Worm (Caenorhabditis elegans) whole organism, late embryonic: ENCODE measurements around the gene clec-191.

ENCODE experiments used
- F13H6.1 ChIP-seq: sonication (generic microtip); optimal IDR thresholded peaks from 2 replicates; lab custom pipeline; 2016; ENCODE audit warnings: missing genetic modification characterization, missing compliant biosample characterization
- ama-1 ChIP-seq: fragments of 150-350 bp; optimal IDR thresholded peaks from 2 replicates; lab custom pipeline; 2014
- ceh-14 ChIP-seq: sonication (generic microtip); optimal IDR thresholded peaks from 2 replicates; lab custom pipeline; 2016; ENCODE audit warnings: missing genotype, missing genetic modification characterization, missing compliant biosample characterization
- ceh-6 ChIP-seq: fragments of 200-800 bp; sonication (Bioruptor generic); optimal IDR thresholded peaks from 2 replicates; lab custom pipeline; 2018; ENCODE audit warnings: mild to moderate bottlenecking, missing genetic modification characterization, missing compliant biosample characterization
- dmd-4 ChIP-seq: sonication (generic microtip); optimal IDR thresholded peaks from 2 replicates; lab custom pipeline; 2016; ENCODE audit warnings: borderline replicate concordance, missing genetic modification characterization, missing compliant biosample characterization
- elt-2 ChIP-seq: sonication (generic microtip); optimal IDR thresholded peaks from 2 replicates; lab custom pipeline; 2016; ENCODE audit warnings: missing genetic modification reagents, missing genetic modification characterization, missing compliant biosample characterization
- nhr-11 ChIP-seq: fragments of 150-350 bp; optimal IDR thresholded peaks from 2 replicates; lab custom pipeline; 2014; ENCODE audit warnings: missing biosample characterization, missing genetic modification characterization
- pag-3 ChIP-seq: sonication (generic microtip); optimal IDR thresholded peaks from 2 replicates; lab custom pipeline; 2016; ENCODE audit warnings: missing compliant biosample characterization, missing genetic modification characterization, borderline replicate concordance
- pqm-1 ChIP-seq: sonication (generic microtip); optimal IDR thresholded peaks from 2 replicates; lab custom pipeline; 2016; ENCODE audit warnings: missing genetic modification characterization, missing compliant biosample characterization
- syd-9 ChIP-seq: sonication (generic microtip); optimal IDR thresholded peaks from 2 replicates; lab custom pipeline; 2016; ENCODE audit warnings: mild to moderate bottlenecking, missing genetic modification characterization, moderate library complexity, missing compliant biosample characterization
- tbx-2 ChIP-seq: sonication (generic microtip); optimal IDR thresholded peaks from 2 replicates; lab custom pipeline; 2016; ENCODE audit warnings: missing genetic modification characterization, missing compliant biosample characterization

- TF ChIP-seq F13H6.1 (no peak), syd-9 (tag; lab: Kevin White, UChicago) (no peak), pqm-1 (tag; lab: Kevin White, UChicago) (no peak), ceh-6 (GFP tag; lab: Kevin White, UChicago) (no peak), ceh-14 (tag; lab: Kevin White, UChicago) (no peak), tbx-2 (no peak), ama-1 (no peak), pag-3 (tag; lab: Kevin White, UChicago) (no peak), nhr-11 (tag; lab: Kevin White, UChicago) (no peak), dmd-4 (tag; lab: Kevin White, UChicago) (no peak), elt-2 (tag; lab: Kevin White, UChicago) (no peak)
These were observed 42.0 kb downstream of the clec-191 start, which contains the start of gene srw-61 for ce11 chrIV:16238555-16238954.
